ENCODE assay signal across 1 fruit fly cellular context in genomic region chr2L:20917235-20918055, dm6.
A peak's percentile ranks its signal among the peaks of the same experiment; 100 is the strongest.
TF ChIP-seq lines count a peak whose summit lies in the region.

No protein-coding gene starts in this region.

TF ChIP-seq in whole organism, embryonic, 481 proteins besides CTCF, POLR2A, EP300 and RAD21 (continued from another document and continues in another):
- TF ChIP-seq toy (GFP tag; IDR thresholded peaks at IDR 0.05; lab: Robert Waterston, UW) (peak; percentile 80), z (GFP tag; IDR thresholded peaks at IDR 0.05; lab: Robert Waterston, UW) (peak; percentile 43; the same call in 1 of the 3 replicates), hkb (optimal IDR thresholded peaks at IDR 0.05; lab: Kevin White, UChicago) (no peak), hkb (GFP tag; IDR thresholded peaks at IDR 0.05; lab: Robert Waterston, UW) (peak; percentile 88), gce (GFP tag; IDR thresholded peaks at IDR 0.05; lab: Robert Waterston, UW) (0 out of 3 replicates have a peak, but pooled peaks have one; percentile 71), CG8290 (GFP tag; optimal IDR thresholded peaks at IDR 0.05; lab: Kevin White, UChicago) (no peak), CG8290 (tag; optimal IDR thresholded peaks at IDR 0.05; lab: Kevin White, UChicago) (no peak), sug (tag; optimal IDR thresholded peaks at IDR 0.05; lab: Kevin White, UChicago) (peak; percentile 36), Rfx (GFP tag; IDR thresholded peaks at IDR 0.05; lab: Robert Waterston, UW) (peak; percentile 45; the same call in 1 of the 2 replicates), CG15269 (tag; optimal IDR thresholded peaks at IDR 0.05; lab: Kevin White, UChicago) (peak; percentile 81), CG14965 (GFP tag; optimal IDR thresholded peaks at IDR 0.05; lab: Kevin White, UChicago; ENCODE audit: borderline replicate concordance) (no peak), CG13624 (GFP tag; optimal IDR thresholded peaks at IDR 0.05; lab: Kevin White, UChicago) (no peak), ci (GFP tag; IDR thresholded peaks at IDR 0.05; lab: Robert Waterston, UW) (0 out of 3 replicates have a peak, but pooled peaks have one; percentile 42), CG12104 (GFP tag; optimal IDR thresholded peaks at IDR 0.05; lab: Kevin White, UChicago) (peak; percentile 51), repo (GFP tag; optimal IDR thresholded peaks at IDR 0.05; lab: Kevin White, UChicago) (peak; percentile 5), ems (GFP tag; optimal IDR thresholded peaks at IDR 0.05; lab: Kevin White, UChicago) (no peak), pnt (GFP tag; optimal IDR thresholded peaks at IDR 0.05; lab: Kevin White, UChicago) (peak; percentile 22), CG7928 (GFP tag; optimal IDR thresholded peaks at IDR 0.05; lab: Kevin White, UChicago) (peak; percentile 56), CG2678 (tag; optimal IDR thresholded peaks at IDR 0.05; lab: Kevin White, UChicago) (peak; percentile 98), CG12744 (GFP tag; optimal IDR thresholded peaks at IDR 0.05; lab: Kevin White, UChicago) (peak; percentile 4), CG16813 (GFP tag; IDR thresholded peaks at IDR 0.05; lab: Robert Waterston, UW; ENCODE audit: partially characterized antibody) (no peak), Dbx (GFP tag; IDR thresholded peaks at IDR 0.05; lab: Robert Waterston, UW) (peak; percentile 93), CG30020 (tag; optimal IDR thresholded peaks at IDR 0.05; lab: Kevin White, UChicago) (peak; percentile 50), CG7786 (GFP tag; optimal IDR thresholded peaks at IDR 0.05; lab: Kevin White, UChicago) (no peak), CG9609 (GFP tag; optimal IDR thresholded peaks at IDR 0.05; lab: Kevin White, UChicago) (peak; percentile 26), Mrtf (GFP tag; IDR thresholded peaks at IDR 0.05; lab: Robert Waterston, UW) (no peak), CG6654 (GFP tag; optimal IDR thresholded peaks at IDR 0.05; lab: Kevin White, UChicago) (peak; percentile 79), dmrt11E (tag; optimal IDR thresholded peaks at IDR 0.05; lab: Kevin White, UChicago) (peak; percentile 87), bcd (GFP tag; optimal IDR thresholded peaks at IDR 0.05; lab: Kevin White, UChicago) (peak; percentile 90), vfl (GFP tag; optimal IDR thresholded peaks at IDR 0.05; lab: Kevin White, UChicago) (peak; percentile 51), CG7745 (tag; optimal IDR thresholded peaks at IDR 0.05; lab: Kevin White, UChicago) (no peak), stwl (tag; optimal IDR thresholded peaks at IDR 0.05; lab: Kevin White, UChicago) (peak; percentile 33), CG9932 (GFP tag; IDR thresholded peaks at IDR 0.05; lab: Robert Waterston, UW) (no peak), wor (GFP tag; IDR thresholded peaks at IDR 0.05; lab: Robert Waterston, UW) (peak; percentile 47), Usf (GFP tag; optimal IDR thresholded peaks at IDR 0.05; lab: Kevin White, UChicago) (peak; percentile 70), Neu2 (GFP tag; optimal IDR thresholded peaks at IDR 0.05; lab: Kevin White, UChicago; ENCODE audit: borderline replicate concordance) (no peak), CG2129 (GFP tag; IDR thresholded peaks at IDR 0.05; lab: Robert Waterston, UW; ENCODE audit: partially characterized antibody) (no peak), bowl (GFP tag; IDR thresholded peaks at IDR 0.05; lab: Robert Waterston, UW) (no peak), CG8924 (tag; optimal IDR thresholded peaks at IDR 0.05; lab: Kevin White, UChicago) (peak; percentile 73), Antp (GFP tag; optimal IDR thresholded peaks at IDR 0.05; lab: Kevin White, UChicago) (peak; percentile 25), run (tag; optimal IDR thresholded peaks at IDR 0.05; lab: Kevin White, UChicago) (peak; percentile 67), CG1233 (GFP tag; optimal IDR thresholded peaks at IDR 0.05; lab: Kevin White, UChicago) (peak; percentile 95), Mes4 (GFP tag; optimal IDR thresholded peaks at IDR 0.05; lab: Kevin White, UChicago) (no peak), phol (tag; optimal IDR thresholded peaks at IDR 0.05; lab: Kevin White, UChicago) (peak; percentile 96), gsb-n (tag; optimal IDR thresholded peaks at IDR 0.05; lab: Kevin White, UChicago) (peak; percentile 66), CG4617 (GFP tag; optimal IDR thresholded peaks at IDR 0.05; lab: Kevin White, UChicago; ENCODE audit: borderline replicate concordance) (no peak), CG13894 (tag; optimal IDR thresholded peaks at IDR 0.05; lab: Kevin White, UChicago) (peak; percentile 92), nerfin-1 (tag; optimal IDR thresholded peaks at IDR 0.05; lab: Kevin White, UChicago) (peak; percentile 87), Sox100B (GFP tag; optimal IDR thresholded peaks at IDR 0.05; lab: Kevin White, UChicago) (peak; percentile 94), CG15514 (GFP tag; optimal IDR thresholded peaks at IDR 0.05; lab: Kevin White, UChicago) (peak; percentile 85), CG16779 (GFP tag; IDR thresholded peaks at IDR 0.05; lab: Robert Waterston, UW) (peak; percentile 43; the same call in 1 of the 2 replicates), klu (GFP tag; IDR thresholded peaks at IDR 0.05; lab: Robert Waterston, UW) (peak; percentile 39; the same call in 1 of the 2 replicates), CG13296 (GFP tag; optimal IDR thresholded peaks at IDR 0.05; lab: Kevin White, UChicago) (peak; percentile 97), sima (GFP tag; optimal IDR thresholded peaks at IDR 0.05; lab: Kevin White, UChicago) (peak; percentile 51), MESR4 (GFP tag; optimal IDR thresholded peaks at IDR 0.05; lab: Kevin White, UChicago) (no peak), CG18476 (GFP tag; optimal IDR thresholded peaks at IDR 0.05; lab: Kevin White, UChicago) (peak; percentile 69), da (GFP tag; optimal IDR thresholded peaks at IDR 0.05; lab: Kevin White, UChicago) (no peak), D19B (GFP tag; optimal IDR thresholded peaks at IDR 0.05; lab: Kevin White, UChicago) (peak; percentile 86), Lim3 (GFP tag; IDR thresholded peaks at IDR 0.05; lab: Robert Waterston, UW) (no peak), Stat92E (GFP tag; optimal IDR thresholded peaks at IDR 0.05; lab: Kevin White, UChicago) (peak in 1 of 3 experiments; percentile 40), HHEX (GFP tag; optimal IDR thresholded peaks at IDR 0.05; lab: Kevin White, UChicago) (peak; percentile 94), CG31224 (GFP tag; IDR thresholded peaks at IDR 0.05; lab: Robert Waterston, UW) (peak; percentile 89), ftz-f1 (GFP tag; optimal IDR thresholded peaks at IDR 0.05; lab: Kevin White, UChicago) (no peak), Drgx (GFP tag; IDR thresholded peaks at IDR 0.05; lab: Robert Waterston, UW) (peak; percentile 81), nom (GFP tag; optimal IDR thresholded peaks at IDR 0.05; lab: Kevin White, UChicago) (no peak), h (optimal IDR thresholded peaks at IDR 0.05; lab: Kevin White, UChicago) (no peak), cg (GFP tag; optimal IDR thresholded peaks at IDR 0.05; lab: Kevin White, UChicago) (no peak), CG16863 (GFP tag; optimal IDR thresholded peaks at IDR 0.05; lab: Kevin White, UChicago) (no peak), CG3407 (GFP tag; optimal IDR thresholded peaks at IDR 0.05; lab: Kevin White, UChicago) (no peak), CG4404 (GFP tag; IDR thresholded peaks at IDR 0.05; lab: Robert Waterston, UW) (peak; percentile 86), Sox102F (GFP tag; optimal IDR thresholded peaks at IDR 0.05; lab: Kevin White, UChicago) (peak; percentile 75), H15 (GFP tag; IDR thresholded peaks at IDR 0.05; lab: Robert Waterston, UW) (peak; percentile 67; the same call in 2 of the 3 replicates), CG42726 (GFP tag; IDR thresholded peaks at IDR 0.05; lab: Robert Waterston, UW; ENCODE audit: partially characterized antibody) (no peak), ERR (GFP tag; optimal IDR thresholded peaks at IDR 0.05; lab: Kevin White, UChicago) (no peak), HLH3B (GFP tag; IDR thresholded peaks at IDR 0.05; lab: Robert Waterston, UW) (peak; percentile 70), lilli (GFP tag; optimal IDR thresholded peaks at IDR 0.05; lab: Kevin White, UChicago) (peak; percentile 60), HLH4C (GFP tag; IDR thresholded peaks at IDR 0.05; lab: Robert Waterston, UW; ENCODE audit: partially characterized antibody) (no peak), Opbp (GFP tag; IDR thresholded peaks at IDR 0.05; lab: Robert Waterston, UW; ENCODE audit: partially characterized antibody) (no peak), sna (GFP tag; IDR thresholded peaks at IDR 0.05; lab: Robert Waterston, UW; ENCODE audit: partially characterized antibody) (no peak), esg (GFP tag; conservative IDR thresholded peaks at IDR 0.05; lab: Robert Waterston, UW) (peak; percentile 53), Oli (tag; optimal IDR thresholded peaks at IDR 0.05; lab: Kevin White, UChicago) (peak; percentile 74), fru (optimal IDR thresholded peaks at IDR 0.05; lab: Kevin White, UChicago) (no peak), nerfin-2 (GFP tag; IDR thresholded peaks at IDR 0.05; lab: Robert Waterston, UW; ENCODE audit: partially characterized antibody) (no peak), PHDP (tag; optimal IDR thresholded peaks at IDR 0.05; lab: Kevin White, UChicago) (peak; percentile 69), fd64A (GFP tag; optimal IDR thresholded peaks at IDR 0.05; lab: Kevin White, UChicago) (peak; percentile 19), kni (GFP tag; optimal IDR thresholded peaks at IDR 0.05; lab: Kevin White, UChicago) (peak; percentile 26), CG12942 (GFP tag; optimal IDR thresholded peaks at IDR 0.05; lab: Kevin White, UChicago) (peak; percentile 7), CG12769 (tag; optimal IDR thresholded peaks at IDR 0.05; lab: Kevin White, UChicago) (no peak), Dfd (GFP tag; optimal IDR thresholded peaks at IDR 0.05; lab: Kevin White, UChicago) (peak in 1 of 2 experiments; percentile 22), Bteb2 (GFP tag; optimal IDR thresholded peaks at IDR 0.05; lab: Kevin White, UChicago) (no peak), chn (GFP tag; optimal IDR thresholded peaks at IDR 0.05; lab: Kevin White, UChicago) (peak; percentile 31), crp (GFP tag; optimal IDR thresholded peaks at IDR 0.05; lab: Kevin White, UChicago) (peak in 1 of 2 experiments; percentile 10), Doc3 (GFP tag; IDR thresholded peaks at IDR 0.05; lab: Robert Waterston, UW; ENCODE audit: partially characterized antibody) (no peak), gfzf (GFP tag; optimal IDR thresholded peaks at IDR 0.05; lab: Kevin White, UChicago) (no peak), unpg (GFP tag; optimal IDR thresholded peaks at IDR 0.05; lab: Kevin White, UChicago) (peak; percentile 75), abd-A (tag; optimal IDR thresholded peaks at IDR 0.05; lab: Kevin White, UChicago) (peak; percentile 39), CG7357 (GFP tag; IDR thresholded peaks at IDR 0.05; lab: Robert Waterston, UW) (peak; percentile 86), oc (tag; optimal IDR thresholded peaks at IDR 0.05; lab: Kevin White, UChicago) (peak; percentile 21), bab2 (GFP tag; optimal IDR thresholded peaks at IDR 0.05; lab: Kevin White, UChicago) (no peak), CG4707 (GFP tag; optimal IDR thresholded peaks at IDR 0.05; lab: Kevin White, UChicago) (peak; percentile 94), CG8281 (tag; optimal IDR thresholded peaks at IDR 0.05; lab: Kevin White, UChicago) (peak; percentile 83), CG15696 (tag; optimal IDR thresholded peaks at IDR 0.05; lab: Kevin White, UChicago) (peak; percentile 87), CG10366 (GFP tag; IDR thresholded peaks at IDR 0.05; lab: Robert Waterston, UW) (peak; percentile 13; the same call in 1 of the 2 replicates), CG4282 (GFP tag; optimal IDR thresholded peaks at IDR 0.05; lab: Kevin White, UChicago) (no peak), Gug (GFP tag; IDR thresholded peaks at IDR 0.05; lab: Robert Waterston, UW) (peak; percentile 68; the same call in 3 of the 4 replicates), disco-r (GFP tag; optimal IDR thresholded peaks at IDR 0.05; lab: Kevin White, UChicago) (no peak), Xbp1 (GFP tag; optimal IDR thresholded peaks at IDR 0.05; lab: Kevin White, UChicago) (peak; percentile 25), psq (GFP tag; optimal IDR thresholded peaks at IDR 0.05; lab: Kevin White, UChicago) (no peak), ranshi (GFP tag; IDR thresholded peaks at IDR 0.05; lab: Robert Waterston, UW) (peak; percentile 88), ash1 (GFP tag; optimal IDR thresholded peaks at IDR 0.05; lab: Kevin White, UChicago) (peak; percentile 33), sr (GFP tag; IDR thresholded peaks at IDR 0.05; lab: Robert Waterston, UW) (no peak), Adf1 (GFP tag; IDR thresholded peaks at IDR 0.05; lab: Robert Waterston, UW) (no peak), nau (GFP tag; optimal IDR thresholded peaks at IDR 0.05; lab: Kevin White, UChicago) (peak; percentile 90), ro (GFP tag; IDR thresholded peaks at IDR 0.05; lab: Robert Waterston, UW) (no peak), CG14050 (GFP tag; IDR thresholded peaks at IDR 0.05; lab: Robert Waterston, UW) (no peak), Abd-B (GFP tag; optimal IDR thresholded peaks at IDR 0.05; lab: Kevin White, UChicago) (peak; percentile 50), hb (GFP tag; IDR thresholded peaks at IDR 0.05; lab: Robert Waterston, UW; ENCODE audit: partially characterized antibody) (no peak), Aef1 (GFP tag; IDR thresholded peaks at IDR 0.05; lab: Robert Waterston, UW) (peak; percentile 83), ap (GFP tag; IDR thresholded peaks at IDR 0.05; lab: Robert Waterston, UW) (no peak), D (optimal IDR thresholded peaks at IDR 0.05; lab: Kevin White, UChicago) (no peak), D (GFP tag; optimal IDR thresholded peaks at IDR 0.05; lab: Kevin White, UChicago) (peak; percentile 86), Sry-δ (GFP tag; optimal IDR thresholded peaks at IDR 0.05; lab: Kevin White, UChicago) (no peak), insv (GFP tag; optimal IDR thresholded peaks at IDR 0.05; lab: Kevin White, UChicago) (no peak), pho (GFP tag; optimal IDR thresholded peaks at IDR 0.05; lab: Kevin White, UChicago) (no peak), CG34422 (GFP tag; IDR thresholded peaks at IDR 0.05; lab: Robert Waterston, UW) (peak; percentile 86), ken (GFP tag; IDR thresholded peaks at IDR 0.05; lab: Robert Waterston, UW) (0 out of 3 replicates have a peak, but pooled peaks have one; percentile 31), her (GFP tag; optimal IDR thresholded peaks at IDR 0.05; lab: Kevin White, UChicago) (no peak), H2.0 (GFP tag; IDR thresholded peaks at IDR 0.05; lab: Robert Waterston, UW) (no peak), CG9817 (tag; optimal IDR thresholded peaks at IDR 0.05; lab: Kevin White, UChicago) (peak; percentile 55), pzg (GFP tag; optimal IDR thresholded peaks at IDR 0.05; lab: Kevin White, UChicago) (no peak), CG18599 (GFP tag; optimal IDR thresholded peaks at IDR 0.05; lab: Kevin White, UChicago) (peak; percentile 95)
